Worm (Caenorhabditis elegans): ENCODE measurements around the gene K07E12.2.

ce11 chrIII:6693285-6693684, 43.8 kb upstream of the K07E12.2 start:
- no peak for TF ChIP-seq lin-15B (tag; optimal IDR thresholded peaks at IDR 0.05)
- no peak for TF ChIP-seq snpc-4 (tag; optimal IDR thresholded peaks at IDR 0.05)
- TF ChIP-seq nhr-77 (tag; optimal IDR thresholded peaks at IDR 0.05), result peak; percentile 71
- TF ChIP-seq lin-39 (tag; optimal IDR thresholded peaks at IDR 0.05), result no peak
- no peak for TF ChIP-seq daf-8 (GFP tag; IDR thresholded peaks at IDR 0.05)
- peak; percentile 90 for TF ChIP-seq nhr-28 (tag; optimal IDR thresholded peaks at IDR 0.05)
- TF ChIP-seq ZK337.2 (GFP tag; IDR thresholded peaks at IDR 0.05), result no peak
- TF ChIP-seq unc-39 (tag; optimal IDR thresholded peaks at IDR 0.05), result no peak
- no peak for TF ChIP-seq nhr-102 (tag; optimal IDR thresholded peaks at IDR 0.05)
- TF ChIP-seq zag-1 (tag; optimal IDR thresholded peaks at IDR 0.05), result no peak

All from whole organism, L4 larva.